Fruit fly (Drosophila melanogaster): ENCODE data around the gene CG11076.
A peak's percentile ranks its signal among the peaks of the same experiment; 100 is the strongest.

CG11076 gene

DNA sequence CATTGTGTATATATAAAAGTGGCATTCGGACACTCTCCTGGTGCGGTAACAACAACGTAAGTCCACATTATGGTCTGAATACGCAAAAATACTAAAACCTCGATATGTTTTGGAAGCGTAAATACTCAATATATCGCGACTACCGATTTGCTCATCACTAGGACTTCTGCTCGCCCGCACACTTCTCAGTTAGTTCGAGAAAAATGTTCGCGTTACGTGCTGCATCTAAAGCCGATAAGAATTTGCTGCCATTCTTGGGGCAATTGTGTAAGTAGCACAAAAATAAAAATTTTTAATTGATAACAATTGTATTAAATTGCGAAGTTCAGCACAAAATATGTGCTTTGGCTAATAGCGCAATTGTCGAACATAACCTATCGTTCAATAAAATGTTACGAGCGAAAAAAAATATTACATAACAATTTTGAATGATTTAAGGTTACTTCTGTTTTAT lies at the start of gene CG11076:
Gene CG11076, minus strand, starts transcription at position 71 of the 454 bp plus-strand sequence.
- peak; percentile 10 for TF ChIP-seq pad (GFP tag; optimal IDR thresholded peaks at IDR 0.05)
- peak; percentile 45 for TF ChIP-seq CG14711 (tag; optimal IDR thresholded peaks at IDR 0.05)
- peak; percentile 48 for TF ChIP-seq CG7101 (tag; optimal IDR thresholded peaks at IDR 0.05)
- TF ChIP-seq toe (GFP tag; optimal IDR thresholded peaks at IDR 0.05) = no peak
- peak; percentile 85 for TF ChIP-seq Mnt (GFP tag; optimal IDR thresholded peaks at IDR 0.05)
- peak; percentile 46 for TF ChIP-seq CG1620 (GFP tag; optimal IDR thresholded peaks at IDR 0.05)
- TF ChIP-seq bab1 (GFP tag; optimal IDR thresholded peaks at IDR 0.05) = peak; percentile 87
- TF ChIP-seq Crg-1 (GFP tag; optimal IDR thresholded peaks at IDR 0.05) = no peak
- TF ChIP-seq ovo (GFP tag; optimal IDR thresholded peaks at IDR 0.05) = peak; percentile 21
- peak; percentile 68 for TF ChIP-seq CG33017 (tag; optimal IDR thresholded peaks at IDR 0.05)
- TF ChIP-seq CG7045 (GFP tag; optimal IDR thresholded peaks at IDR 0.05) = peak; percentile 17
- TF ChIP-seq CG11617 (GFP tag; optimal IDR thresholded peaks at IDR 0.05) = peak; percentile 77
- no peak for TF ChIP-seq cnc (optimal IDR thresholded peaks at IDR 0.05)
- peak; percentile 48 for TF ChIP-seq CG5204 (GFP tag; optimal IDR thresholded peaks at IDR 0.05)
- TF ChIP-seq Hr96 (GFP tag; optimal IDR thresholded peaks at IDR 0.05) = no peak
- peak; percentile 49 for TF ChIP-seq tj (GFP tag; optimal IDR thresholded peaks at IDR 0.05)
- TF ChIP-seq CG12768 (GFP tag; optimal IDR thresholded peaks at IDR 0.05) = peak; percentile 3
- peak; percentile 91 for TF ChIP-seq kay (GFP tag; ENCODE audit: borderline replicate concordance)
- TF ChIP-seq cic (GFP tag; optimal IDR thresholded peaks at IDR 0.05) = peak; percentile 32
- no peak for TF ChIP-seq Clk (GFP tag; optimal IDR thresholded peaks at IDR 0.05)

- TF ChIP-seq cic (GFP tag; optimal IDR thresholded peaks at IDR 0.05) (peak; percentile 75), tj (GFP tag; optimal IDR thresholded peaks at IDR 0.05) (no peak), kay (GFP tag; ENCODE audit: borderline replicate concordance) (peak; percentile 1)
Measured at dm6 chr4:1064652-1065218, 33.2 kb upstream of the CG11076 start, which contains the start of gene Zyx. Gene Zyx (minus strand): TSS chr4:1065001.

dm6 chr4:1064219-1064618 lies 32.7 kb upstream of the CG11076 start:
- TF ChIP-seq Clk (GFP tag; optimal IDR thresholded peaks at IDR 0.05) (no peak), CG33017 (tag; optimal IDR thresholded peaks at IDR 0.05) (peak; percentile 48), CG1620 (GFP tag; optimal IDR thresholded peaks at IDR 0.05) (no peak), CG12768 (GFP tag; optimal IDR thresholded peaks at IDR 0.05) (no peak), tj (GFP tag; optimal IDR thresholded peaks at IDR 0.05) (no peak), ovo (GFP tag; optimal IDR thresholded peaks at IDR 0.05) (no peak), Mnt (GFP tag; optimal IDR thresholded peaks at IDR 0.05) (no peak), CG5204 (GFP tag; optimal IDR thresholded peaks at IDR 0.05) (no peak), CG11617 (GFP tag; optimal IDR thresholded peaks at IDR 0.05) (peak; percentile 16), toe (GFP tag; optimal IDR thresholded peaks at IDR 0.05) (no peak), cnc (optimal IDR thresholded peaks at IDR 0.05) (no peak), cic (GFP tag; optimal IDR thresholded peaks at IDR 0.05) (no peak), CG14711 (tag; optimal IDR thresholded peaks at IDR 0.05) (no peak), Crg-1 (GFP tag; optimal IDR thresholded peaks at IDR 0.05) (no peak), Hr96 (GFP tag; optimal IDR thresholded peaks at IDR 0.05) (no peak), CG7045 (GFP tag; optimal IDR thresholded peaks at IDR 0.05) (no peak), CG7101 (tag; optimal IDR thresholded peaks at IDR 0.05) (peak; percentile 52), kay (GFP tag; ENCODE audit: borderline replicate concordance) (peak; percentile 71), bab1 (GFP tag; optimal IDR thresholded peaks at IDR 0.05) (no peak), pad (GFP tag; optimal IDR thresholded peaks at IDR 0.05) (no peak)

dm6 chr4:1062957-1063812 lies 31.6 kb upstream of the CG11076 start:
- TF ChIP-seq pad (GFP tag; optimal IDR thresholded peaks at IDR 0.05) (no peak), CG11617 (GFP tag; optimal IDR thresholded peaks at IDR 0.05) (no peak), Clk (GFP tag; optimal IDR thresholded peaks at IDR 0.05) (no peak), kay (GFP tag; ENCODE audit: borderline replicate concordance) (peak; percentile 33), ovo (GFP tag; optimal IDR thresholded peaks at IDR 0.05) (no peak), cnc (optimal IDR thresholded peaks at IDR 0.05) (no peak), CG14711 (tag; optimal IDR thresholded peaks at IDR 0.05) (peak; percentile 15), Crg-1 (GFP tag; optimal IDR thresholded peaks at IDR 0.05) (no peak)

dm6 chr4:1061095-1061432 lies 29.5 kb upstream of the CG11076 start:
- TF ChIP-seq Hr96 (GFP tag; optimal IDR thresholded peaks at IDR 0.05) = no peak

DNA sequence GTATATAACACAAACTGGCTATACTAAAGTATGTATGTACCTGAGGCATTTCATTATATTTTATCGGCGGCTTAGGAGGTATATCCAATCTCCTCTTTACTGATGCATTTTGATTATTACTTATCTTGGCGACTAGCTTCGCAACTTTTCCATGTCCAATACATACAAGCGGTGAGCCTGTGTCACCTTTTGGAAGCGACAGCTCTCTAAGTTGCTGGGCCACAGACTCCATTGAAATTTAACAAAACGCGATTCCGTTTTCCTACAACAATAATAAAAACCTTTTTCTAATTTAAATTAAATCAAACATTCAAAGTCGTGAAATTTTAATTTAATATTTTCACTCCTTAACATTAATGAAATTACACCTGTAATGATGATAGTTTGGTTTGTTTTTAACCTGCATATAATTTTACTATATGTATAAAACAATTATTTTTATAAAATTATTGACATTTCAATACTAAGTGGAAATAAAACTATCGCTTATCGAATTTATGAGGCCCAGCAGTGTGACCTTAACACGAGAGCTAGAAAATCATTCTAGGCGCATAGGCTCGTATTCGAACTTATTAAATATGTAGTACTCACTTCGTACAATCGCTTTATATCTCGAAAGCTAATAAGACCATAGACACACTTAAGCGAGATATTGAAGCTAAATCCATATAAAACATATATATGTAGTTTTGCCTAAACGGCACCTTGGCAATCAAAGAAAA lies 29.0 kb upstream of the CG11076 start, which contains the start of gene apolpp:
Gene apolpp, plus strand, starts transcription at position 597 of the 722 bp plus-strand sequence.
- TF ChIP-seq CG7101 (tag; optimal IDR thresholded peaks at IDR 0.05) (peak; percentile 12), CG1620 (GFP tag; optimal IDR thresholded peaks at IDR 0.05) (peak; percentile 3), Clk (GFP tag; optimal IDR thresholded peaks at IDR 0.05) (no peak), kay (GFP tag; ENCODE audit: borderline replicate concordance) (peak; percentile 54), CG14711 (tag; optimal IDR thresholded peaks at IDR 0.05) (peak; percentile 19), CG7045 (GFP tag; optimal IDR thresholded peaks at IDR 0.05) (no peak), toe (GFP tag; optimal IDR thresholded peaks at IDR 0.05) (peak; percentile 42), bab1 (GFP tag; optimal IDR thresholded peaks at IDR 0.05) (peak; percentile 1)
